Worm (Caenorhabditis elegans) whole organism, young adult: Measurements from ENCODE around the gene nhr-264.

Experiments
- F23B12.7 ChIP-seq: sonication (generic microtip); optimal IDR thresholded peaks from 2 replicates; lab custom pipeline; 2017; ENCODE audit warnings: missing genetic modification characterization, mild to moderate bottlenecking, missing compliant biosample characterization, antibody characterized with exemption, moderate library complexity; ENCODE audit not compliant: insufficient read depth
- F37B4.10 ChIP-seq: fragments of 200-800 bp; sonication (Bioruptor generic); IDR thresholded peaks from 2 replicates; pipeline ENCODE4 v1.3.6; 2022; ENCODE audit warnings: missing genetic modification characterization, missing compliant biosample characterization
- attf-5 ChIP-seq: fragments of 200-800 bp; sonication (Bioruptor generic); optimal IDR thresholded peaks from 2 replicates; lab custom pipeline; 2018; ENCODE audit warnings: mild to moderate bottlenecking, missing genetic modification characterization, missing compliant biosample characterization
- ceh-79 ChIP-seq: sonication (generic microtip); optimal IDR thresholded peaks from 2 replicates; lab custom pipeline; 2017; ENCODE audit warnings: mild to moderate bottlenecking, missing genetic modification characterization, missing compliant biosample characterization
- him-1 ChIP-seq: sonication (generic microtip); optimal IDR thresholded peaks from 2 replicates; lab custom pipeline; 2016; ENCODE audit warnings: missing genotype, missing genetic modification reagents, missing genetic modification characterization, missing compliant biosample characterization
- hlh-12 ChIP-seq: sonication (generic microtip); optimal IDR thresholded peaks from 2 replicates; lab custom pipeline; 2016; ENCODE audit warnings: missing genetic modification characterization, missing compliant biosample characterization
- hrde-1 ChIP-seq: sonication (generic microtip); optimal IDR thresholded peaks from 2 replicates; lab custom pipeline; 2016; ENCODE audit warnings: missing genetic modification characterization, mild to moderate bottlenecking, missing compliant biosample characterization, moderate library complexity, missing genotype, missing genetic modification reagents, borderline replicate concordance
- nfya-1 ChIP-seq: sonication (generic microtip); optimal IDR thresholded peaks from 2 replicates; lab custom pipeline; 2017; ENCODE audit warnings: antibody characterized with exemption, missing compliant biosample characterization, missing genetic modification characterization, borderline replicate concordance; ENCODE audit not compliant: insufficient read depth
- sdz-38 ChIP-seq: sonication (generic microtip); optimal IDR thresholded peaks from 2 replicates; lab custom pipeline; 2016; ENCODE audit warnings: missing genotype, missing genetic modification characterization, missing compliant biosample characterization
- snpc-4 ChIP-seq, 5 experiments: fragments of 150-350 bp in 1 of 5; sonication (generic microtip) in 4 of 5; optimal IDR thresholded peaks; 2 replicates each; lab custom pipeline; 2014 to 2018; ENCODE audit warnings: missing genetic modification characterization in 5 of 5, missing biosample characterization in 3 of 5, antibody characterized with exemption in 2 of 5, mild to moderate bottlenecking in 2 of 5, missing compliant biosample characterization in 2 of 5, missing genotype in 2 of 5, moderate library complexity in 2 of 5, missing genetic modification reagents in 1 of 5
- tbp1 ChIP-seq: fragments of 200-800 bp; sonication (Bioruptor generic); optimal IDR thresholded peaks from 2 replicates; lab custom pipeline; 2018; ENCODE audit warnings: mild to moderate bottlenecking, missing genetic modification characterization, missing compliant biosample characterization

DNA sequence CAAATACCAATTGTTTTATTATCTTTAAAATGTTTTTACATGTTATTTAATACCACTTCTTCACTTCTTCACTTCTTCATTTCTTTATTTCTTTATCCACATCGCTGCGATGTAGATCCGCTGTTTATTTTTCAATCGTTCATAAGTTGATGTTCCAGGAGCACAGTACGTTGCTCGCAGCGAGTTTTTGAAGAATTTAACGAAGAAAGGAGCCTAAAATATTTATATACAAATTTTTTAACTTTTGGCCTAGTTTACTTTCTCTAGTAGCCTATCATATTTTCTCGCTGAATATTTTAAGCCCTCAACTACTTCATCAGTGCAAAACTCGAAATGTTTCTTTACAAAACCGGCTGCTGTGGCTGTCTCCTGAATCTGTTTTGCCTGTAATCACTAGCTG lies 24.4 kb upstream of the nhr-264 start:
- TF ChIP-seq F37B4.10 (GFP tag; lab: Robert Waterston, UW) (no peak), tbp1 (GFP tag; lab: Kevin White, UChicago) (no peak), him-1 (tag; lab: Kevin White, UChicago) (no peak), sdz-38 (tag; lab: Kevin White, UChicago) (no peak), F23B12.7 (tag; lab: Kevin White, UChicago) (no peak), hlh-12 (tag; lab: Kevin White, UChicago) (no peak), nfya-1 (tag; lab: Kevin White, UChicago) (no peak), hrde-1 (no peak), attf-5 (GFP tag; lab: Kevin White, UChicago) (no peak), snpc-4 (GFP tag; optimal IDR thresholded peaks at IDR 0.05; lab: Kevin White, UChicago) (no peak), snpc-4 (tag; optimal IDR thresholded peaks at IDR 0.05; lab: Kevin White, UChicago) (peak in 1 of 4 experiments; percentile 10), ceh-79 (no peak)
